Fruit fly (Drosophila melanogaster) whole organism, embryonic: ENCODE measurements around the gene Lztr1.

ENCODE experiments used
- B-H2 ChIP-seq: fragments of 200-800 bp; sonication (Bioruptor generic); optimal IDR thresholded peaks from 2 replicates; lab custom pipeline; 2018; ENCODE audit warnings: missing biosample characterization, mild to moderate bottlenecking, missing genetic modification characterization
- BEAF-32 ChIP-seq: fragments of 200-800 bp; sonication (Bioruptor generic); optimal IDR thresholded peaks from 3 replicates; lab custom pipeline; 2017; ENCODE audit warnings: missing biosample characterization, missing genetic modification characterization, mild to moderate bottlenecking, moderate library complexity, missing genetic modification reagents
- CG11093 ChIP-seq: fragments of 200-800 bp; sonication (Bioruptor generic); IDR thresholded peaks from 3 replicates; pipeline ENCODE4 v1.3.6; 2022; ENCODE audit warnings: missing biosample characterization, missing genetic modification characterization
- CG11560 ChIP-seq: fragments of 200-800 bp; sonication (Bioruptor generic); IDR thresholded peaks from 3 replicates; pipeline ENCODE4 v1.3.6; 2022; ENCODE audit warnings: missing biosample characterization, missing genetic modification characterization
- CG12659 ChIP-seq: fragments of 200-800 bp; sonication (Bioruptor generic); optimal IDR thresholded peaks from 3 replicates; lab custom pipeline; 2017; ENCODE audit warnings: mild to moderate bottlenecking, missing biosample characterization, missing genetic modification reagents, missing genetic modification characterization
- CG12744 ChIP-seq: fragments of 200-800 bp; sonication (Bioruptor generic); optimal IDR thresholded peaks from 2 replicates; lab custom pipeline; 2016; ENCODE audit warnings: missing biosample characterization, missing genetic modification characterization
- CG12769 ChIP-seq: fragments of 200-800 bp; sonication (Bioruptor generic); optimal IDR thresholded peaks from 2 replicates; lab custom pipeline; 2019; ENCODE audit warnings: missing biosample characterization, mild to moderate bottlenecking, missing genetic modification characterization, moderate library complexity
- CG13624 ChIP-seq: fragments of 200-800 bp; sonication (Bioruptor generic); optimal IDR thresholded peaks from 2 replicates; lab custom pipeline; 2016; ENCODE audit warnings: missing biosample characterization, missing genetic modification characterization
- CG1647 ChIP-seq: fragments of 200-800 bp; sonication (Bioruptor generic); optimal IDR thresholded peaks from 3 replicates; lab custom pipeline; 2016; ENCODE audit warnings: missing biosample characterization, missing genetic modification characterization
- CG16779 ChIP-seq: fragments of 200-800 bp; sonication (Bioruptor generic); IDR thresholded peaks from 2 replicates; pipeline ENCODE4 v1.3.6; 2022; ENCODE audit warnings: missing biosample characterization, missing genetic modification characterization
- CG1792 ChIP-seq: fragments of 200-800 bp; sonication (Bioruptor generic); optimal IDR thresholded peaks from 2 replicates; lab custom pipeline; 2016; ENCODE audit warnings: missing biosample characterization, missing genetic modification characterization
- CG18011 ChIP-seq: fragments of 200-800 bp; sonication (Bioruptor generic); optimal IDR thresholded peaks from 2 replicates; lab custom pipeline; 2017; ENCODE audit warnings: missing biosample characterization, missing genetic modification characterization, mild to moderate bottlenecking, moderate library complexity, missing genotype
- CG2678 ChIP-seq: fragments of 200-800 bp; sonication (Bioruptor generic); optimal IDR thresholded peaks from 3 replicates; lab custom pipeline; 2019; ENCODE audit warnings: missing biosample characterization, mild to moderate bottlenecking, missing genetic modification characterization, moderate library complexity
- CG32767 ChIP-seq: fragments of 200-800 bp; sonication (Bioruptor generic); IDR thresholded peaks from 2 replicates; pipeline ENCODE4 v1.3.6; 2022; ENCODE audit warnings: missing biosample characterization, missing genetic modification characterization
- CG4328 ChIP-seq: fragments of 200-800 bp; sonication (Bioruptor generic); optimal IDR thresholded peaks from 3 replicates; lab custom pipeline; 2017; ENCODE audit warnings: missing biosample characterization, missing genetic modification reagents, missing genetic modification characterization
- CG4617 ChIP-seq: fragments of 200-800 bp; sonication (Bioruptor generic); optimal IDR thresholded peaks from 3 replicates; lab custom pipeline; 2016; ENCODE audit warnings: missing biosample characterization, missing genetic modification characterization, borderline replicate concordance
- CG6272 ChIP-seq: fragments of 200-800 bp; sonication (Bioruptor generic); IDR thresholded peaks from 2 replicates; pipeline ENCODE4 v1.3.6; 2022; ENCODE audit warnings: missing biosample characterization, missing genetic modification characterization
- CG6791 ChIP-seq: fragments of 200-800 bp; sonication (Bioruptor generic); IDR thresholded peaks from 3 replicates; pipeline ENCODE4 v1.3.6; 2022; ENCODE audit warnings: missing biosample characterization, missing genetic modification characterization; ENCODE audit not compliant: partially characterized antibody
- CG6854 ChIP-seq: fragments of 200-800 bp; sonication (Bioruptor generic); optimal IDR thresholded peaks from 3 replicates; lab custom pipeline; 2017; ENCODE audit warnings: missing biosample characterization, mild to moderate bottlenecking, missing genetic modification characterization
- CG7357 ChIP-seq: fragments of 200-800 bp; sonication (Bioruptor generic); IDR thresholded peaks from 3 replicates; pipeline ENCODE4 v1.3.6; 2022; ENCODE audit warnings: missing biosample characterization, missing genetic modification characterization
- CG7786 ChIP-seq: fragments of 200-800 bp; sonication (Bioruptor generic); optimal IDR thresholded peaks from 2 replicates; lab custom pipeline; 2016; ENCODE audit warnings: missing biosample characterization, missing genetic modification characterization
- CG8089 ChIP-seq: fragments of 200-800 bp; sonication (Bioruptor generic); optimal IDR thresholded peaks from 3 replicates; lab custom pipeline; 2016; ENCODE audit warnings: missing biosample characterization, missing genetic modification characterization
- CG8765 ChIP-seq: fragments of 200-800 bp; sonication (Bioruptor generic); IDR thresholded peaks from 2 replicates; pipeline ENCODE4 v1.3.6; 2022; ENCODE audit warnings: missing biosample characterization, missing genetic modification characterization
- Chrac-16 ChIP-seq: fragments of 200-800 bp; sonication (Bioruptor generic); optimal IDR thresholded peaks from 3 replicates; lab custom pipeline; 2016; ENCODE audit warnings: missing biosample characterization, missing genetic modification characterization
- Dek ChIP-seq: fragments of 200-800 bp; sonication (Bioruptor generic); optimal IDR thresholded peaks from 3 replicates; lab custom pipeline; 2019; ENCODE audit warnings: missing biosample characterization, mild to moderate bottlenecking, missing genetic modification characterization, moderate library complexity
- Dip2 ChIP-seq: fragments of 200-800 bp; sonication (Bioruptor generic); IDR thresholded peaks from 2 replicates; pipeline ENCODE4 v1.3.6; 2022; ENCODE audit warnings: missing biosample characterization, missing genetic modification characterization
- Doc2 ChIP-seq: fragments of 200-800 bp; sonication (Bioruptor generic); IDR thresholded peaks from 2 replicates; pipeline ENCODE4 v1.3.6; 2022; ENCODE audit warnings: missing biosample characterization, missing genetic modification characterization
- Drgx ChIP-seq: fragments of 200-800 bp; sonication (Bioruptor generic); IDR thresholded peaks from 2 replicates; pipeline ENCODE4 v1.3.6; 2022; ENCODE audit warnings: missing biosample characterization, missing genetic modification characterization
- Fer2 ChIP-seq: fragments of 200-800 bp; sonication (Bioruptor generic); optimal IDR thresholded peaks from 2 replicates; lab custom pipeline; 2018; ENCODE audit warnings: missing biosample characterization, mild to moderate bottlenecking, missing genetic modification characterization, moderate library complexity
- H2.0 ChIP-seq: fragments of 200-800 bp; sonication (Bioruptor generic); IDR thresholded peaks from 2 replicates; pipeline ENCODE4 v1.3.6; 2022; ENCODE audit warnings: missing biosample characterization, missing genetic modification characterization
- HLH4C ChIP-seq: fragments of 200-800 bp; sonication (Bioruptor generic); IDR thresholded peaks from 3 replicates; pipeline ENCODE4 v1.3.6; 2022; ENCODE audit warnings: missing biosample characterization, missing genetic modification characterization; ENCODE audit not compliant: partially characterized antibody
- Hmr ChIP-seq: fragments of 200-800 bp; sonication (Bioruptor generic); optimal IDR thresholded peaks from 3 replicates; lab custom pipeline; 2017; ENCODE audit warnings: mild to moderate bottlenecking, missing biosample characterization, missing genetic modification reagents, missing genetic modification characterization
- Mrtf ChIP-seq: fragments of 200-800 bp; sonication (Bioruptor generic); IDR thresholded peaks from 3 replicates; pipeline ENCODE4 v1.3.6; 2022; ENCODE audit warnings: missing biosample characterization, missing genetic modification characterization
- NfI ChIP-seq: fragments of 200-800 bp; sonication (Bioruptor generic); optimal IDR thresholded peaks from 3 replicates; lab custom pipeline; 2018; ENCODE audit warnings: missing biosample characterization, mild to moderate bottlenecking, missing genetic modification characterization, moderate library complexity
- crol ChIP-seq: fragments of 200-800 bp; sonication (Bioruptor generic); IDR thresholded peaks from 2 replicates; pipeline ENCODE4 v1.3.6; 2022; ENCODE audit warnings: missing biosample characterization, missing genetic modification characterization
- dpn ChIP-seq, 2 experiments: fragments of 200-800 bp; sonication (Bioruptor generic); optimal IDR thresholded peaks; 3 replicates each; lab custom pipeline; 2016; ENCODE audit warnings: missing biosample characterization in 2 of 2, missing genetic modification characterization in 2 of 2
- esg ChIP-seq: fragments of 200-800 bp; sonication (Bioruptor generic); conservative IDR thresholded peaks from 2 replicates; pipeline ENCODE4 v1.3.6; 2022; ENCODE audit warnings: missing biosample characterization, missing genetic modification characterization
- fd64A ChIP-seq: fragments of 200-800 bp; sonication (Bioruptor generic); optimal IDR thresholded peaks from 3 replicates; lab custom pipeline; 2018; ENCODE audit warnings: missing biosample characterization, mild to moderate bottlenecking, missing genetic modification characterization
- kay ChIP-seq: fragments of 200-800 bp; sonication (Bioruptor generic); optimal IDR thresholded peaks from 2 replicates; lab custom pipeline; 2016; ENCODE audit warnings: missing biosample characterization, missing genetic modification characterization
- knrl ChIP-seq: fragments of 200-800 bp; sonication (Bioruptor generic); IDR thresholded peaks from 3 replicates; pipeline ENCODE4 v1.3.6; 2022; ENCODE audit warnings: missing biosample characterization, missing genetic modification characterization; ENCODE audit not compliant: partially characterized antibody
- lbe ChIP-seq: fragments of 200-800 bp; sonication (Bioruptor generic); optimal IDR thresholded peaks from 2 replicates; lab custom pipeline; 2016; ENCODE audit warnings: missing biosample characterization, mild to moderate bottlenecking, missing genetic modification characterization
- lola ChIP-seq, 3 experiments: fragments of >200 bp in 2 of 3; fragments of 200-800 bp in 1 of 3; sonication (Bioruptor generic) in 1 of 3; optimal IDR thresholded peaks; 2 replicates each; lab custom pipeline; 2017 to 2019; ENCODE audit warnings: missing biosample characterization in 3 of 3, missing genetic modification characterization in 3 of 3, mild to moderate bottlenecking in 1 of 3, moderate library complexity in 1 of 3
- mld ChIP-seq: fragments of 200-800 bp; sonication (Bioruptor generic); IDR thresholded peaks from 3 replicates; pipeline ENCODE4 v1.3.6; 2022; ENCODE audit warnings: missing biosample characterization, missing genetic modification characterization; ENCODE audit not compliant: partially characterized antibody
- odd ChIP-seq: fragments of 200-800 bp; sonication (Bioruptor generic); optimal IDR thresholded peaks from 2 replicates; lab custom pipeline; 2017; ENCODE audit warnings: missing biosample characterization, mild to moderate bottlenecking, missing genetic modification characterization
- ro ChIP-seq: fragments of 200-800 bp; sonication (Bioruptor generic); IDR thresholded peaks from 2 replicates; pipeline ENCODE4 v1.3.6; 2022; ENCODE audit warnings: missing biosample characterization, missing genetic modification characterization
- sisA ChIP-seq: fragments of 200-800 bp; sonication (Bioruptor generic); IDR thresholded peaks from 2 replicates; pipeline ENCODE4 v1.3.6; 2022; ENCODE audit warnings: missing biosample characterization, missing genetic modification characterization
- so ChIP-seq: fragments of 200-800 bp; sonication (Bioruptor generic); IDR thresholded peaks from 3 replicates; pipeline ENCODE4 v1.3.6; 2022; ENCODE audit warnings: missing biosample characterization, missing genetic modification characterization
- ssp ChIP-seq: fragments of 200-800 bp; sonication (Bioruptor generic); IDR thresholded peaks from 2 replicates; pipeline ENCODE4 v1.3.6; 2022; ENCODE audit warnings: missing biosample characterization, missing genetic modification characterization
- vnd ChIP-seq: fragments of 200-800 bp; sonication (Bioruptor generic); IDR thresholded peaks from 3 replicates; pipeline ENCODE4 v1.3.6; 2022; ENCODE audit warnings: missing biosample characterization, missing genetic modification characterization; ENCODE audit not compliant: partially characterized antibody
- vvl ChIP-seq: fragments of 200-800 bp; sonication (Bioruptor generic); IDR thresholded peaks from 2 replicates; pipeline ENCODE4 v1.3.6; 2022; ENCODE audit warnings: missing biosample characterization, missing genetic modification characterization
- zfh1 ChIP-seq: fragments of 200-800 bp; sonication (Bioruptor generic); IDR thresholded peaks from 3 replicates; pipeline ENCODE4 v1.3.6; 2022; ENCODE audit warnings: missing biosample characterization, missing genetic modification characterization

Gene Lztr1

dm6 chrX:873739-874138 lies 53.6 kb downstream of the Lztr1 start (continued):
- TF ChIP-seq dpn (GFP tag; optimal IDR thresholded peaks at IDR 0.05; lab: Kevin White, UChicago) = peak; percentile 3 to 19
- no peak for TF ChIP-seq Doc2 (GFP tag; lab: Robert Waterston, UW)
- no peak for TF ChIP-seq Dek (tag; lab: Kevin White, UChicago)
- no peak for TF ChIP-seq kay (GFP tag; lab: Kevin White, UChicago)
- peak; percentile 39 for TF ChIP-seq CG2678 (tag; lab: Kevin White, UChicago)
- TF ChIP-seq H2.0 (GFP tag; lab: Robert Waterston, UW) = no peak
- no peak for TF ChIP-seq CG18011
- TF ChIP-seq ssp (GFP tag; lab: Robert Waterston, UW) = no peak
- TF ChIP-seq CG13624 = no peak
- no peak for TF ChIP-seq Mrtf (GFP tag; lab: Robert Waterston, UW)
- no peak for TF ChIP-seq CG12769 (tag; lab: Kevin White, UChicago)
- no peak for TF ChIP-seq CG7786 (GFP tag; lab: Kevin White, UChicago)
- no peak for TF ChIP-seq knrl
- TF ChIP-seq lola (GFP tag; optimal IDR thresholded peaks at IDR 0.05; lab: Kevin White, UChicago) = no peak
- TF ChIP-seq CG1647 = no peak
- no peak for TF ChIP-seq CG16779
- no peak for TF ChIP-seq CG4328
- no peak for TF ChIP-seq CG6854 (GFP tag; lab: Kevin White, UChicago)
- TF ChIP-seq CG7357 (GFP tag; lab: Robert Waterston, UW) = no peak
- TF ChIP-seq CG6272 (GFP tag; lab: Robert Waterston, UW) = no peak
- no peak for TF ChIP-seq ro (GFP tag; lab: Robert Waterston, UW)
- TF ChIP-seq fd64A (GFP tag; lab: Kevin White, UChicago) = no peak
- no peak for TF ChIP-seq odd (GFP tag; lab: Kevin White, UChicago)
- TF ChIP-seq CG11560 (tag; lab: Robert Waterston, UW) = no peak
- TF ChIP-seq crol (GFP tag; lab: Robert Waterston, UW) = no peak
- no peak for TF ChIP-seq Dip2 (GFP tag; lab: Robert Waterston, UW)
- no peak for TF ChIP-seq CG4617 (GFP tag; lab: Kevin White, UChicago)
- TF ChIP-seq Fer2 = no peak
- TF ChIP-seq BEAF-32 = no peak
- TF ChIP-seq CG32767 (GFP tag; lab: Robert Waterston, UW) = no peak
- no peak for TF ChIP-seq CG6791 (GFP tag; lab: Robert Waterston, UW)
- TF ChIP-seq CG11093 (GFP tag; lab: Robert Waterston, UW) = no peak
- peak; percentile 9 for TF ChIP-seq NfI (GFP tag; lab: Kevin White, UChicago)
- TF ChIP-seq Drgx (GFP tag; lab: Robert Waterston, UW) = 0 out of 2 replicates have a peak, but pooled peaks have one; percentile 24
- TF ChIP-seq so (GFP tag; lab: Robert Waterston, UW) = 0 out of 3 replicates have a peak, but pooled peaks have one; percentile 16
- TF ChIP-seq CG1792 (GFP tag; lab: Kevin White, UChicago) = no peak
- TF ChIP-seq sisA (GFP tag; lab: Robert Waterston, UW) = peak; percentile 16; the same call in 1 of the 2 replicates
- TF ChIP-seq esg (GFP tag; lab: Robert Waterston, UW) = no peak
- TF ChIP-seq vnd (GFP tag; lab: Robert Waterston, UW) = no peak
- peak; percentile 19 for TF ChIP-seq Hmr (GFP tag; lab: Kevin White, UChicago)
- no peak for TF ChIP-seq mld (GFP tag; lab: Robert Waterston, UW)
- TF ChIP-seq B-H2 (GFP tag; lab: Kevin White, UChicago) = no peak
- TF ChIP-seq lbe (GFP tag; lab: Kevin White, UChicago) = no peak
- TF ChIP-seq Chrac-16 (GFP tag; lab: Kevin White, UChicago) = no peak
- no peak for TF ChIP-seq vvl (GFP tag; lab: Robert Waterston, UW)
- no peak for TF ChIP-seq HLH4C (GFP tag; lab: Robert Waterston, UW)
- no peak for TF ChIP-seq CG12744 (GFP tag; lab: Kevin White, UChicago)
- no peak for TF ChIP-seq CG8765
- TF ChIP-seq CG12659 (GFP tag; lab: Kevin White, UChicago) = peak; percentile 7
- TF ChIP-seq CG8089 (GFP tag; lab: Kevin White, UChicago) = no peak
- TF ChIP-seq zfh1 = peak; percentile 42; the same call in 1 of the 3 replicates
